Worm (Caenorhabditis elegans): ENCODE data around the gene Y41C4A.22.

The Y41C4A.22 gene

DNA sequence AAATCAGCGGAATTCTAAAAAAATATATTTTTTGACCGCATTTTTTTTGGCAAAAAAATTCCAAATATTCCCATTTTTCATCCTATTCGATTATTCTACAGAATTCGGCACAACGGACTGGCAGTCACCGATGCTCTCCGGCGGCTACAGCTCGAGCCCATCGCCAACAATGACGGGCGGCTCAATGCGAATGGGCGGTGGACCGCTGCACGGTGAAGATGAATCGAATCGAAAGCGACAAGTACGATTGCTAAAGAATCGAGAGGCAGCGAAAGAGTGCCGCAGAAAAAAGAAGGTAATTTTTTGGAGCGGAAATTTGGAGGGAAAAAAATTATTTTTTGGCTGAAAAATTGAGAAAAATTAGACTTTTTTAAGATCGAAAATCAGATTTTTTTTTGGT, 2.7 kb upstream of the Y41C4A.22 start:
- no peak for TF ChIP-seq ceh-36 (tag; optimal IDR thresholded peaks at IDR 0.05)
- TF ChIP-seq hmbx-1 (tag; optimal IDR thresholded peaks at IDR 0.05), result no peak
- TF ChIP-seq hmg-4 (GFP tag; optimal IDR thresholded peaks at IDR 0.05), result no peak
- TF ChIP-seq tbx-37 (GFP tag; conservative IDR thresholded peaks at IDR 0.05), result no peak
- no peak for TF ChIP-seq pes-1 (GFP tag; IDR thresholded peaks at IDR 0.05)
- TF ChIP-seq tra-4 (tag; optimal IDR thresholded peaks at IDR 0.05), result no peak
- TF ChIP-seq flt-1 (GFP tag; IDR thresholded peaks at IDR 0.05), result no peak
- TF ChIP-seq F13C5.2 (tag; optimal IDR thresholded peaks at IDR 0.05), result no peak
- TF ChIP-seq aly-1 (tag; optimal IDR thresholded peaks at IDR 0.05), result no peak
- TF ChIP-seq ets-7 (tag; optimal IDR thresholded peaks at IDR 0.05), result no peak
- no peak for TF ChIP-seq ceh-13 (GFP tag; optimal IDR thresholded peaks at IDR 0.05)
- no peak for TF ChIP-seq sea-1 (GFP tag; conservative IDR thresholded peaks at IDR 0.05)
- TF ChIP-seq B0310.2 (tag; optimal IDR thresholded peaks at IDR 0.05), result no peak
- no peak for TF ChIP-seq hnd-1 (tag; optimal IDR thresholded peaks at IDR 0.05)
- no peak for TF ChIP-seq ama-1 (optimal IDR thresholded peaks at IDR 0.05)
- no peak for TF ChIP-seq scrt-1 (GFP tag; IDR thresholded peaks at IDR 0.05)
- TF ChIP-seq tbx-11 (GFP tag; IDR thresholded peaks at IDR 0.05), result no peak

DNA sequence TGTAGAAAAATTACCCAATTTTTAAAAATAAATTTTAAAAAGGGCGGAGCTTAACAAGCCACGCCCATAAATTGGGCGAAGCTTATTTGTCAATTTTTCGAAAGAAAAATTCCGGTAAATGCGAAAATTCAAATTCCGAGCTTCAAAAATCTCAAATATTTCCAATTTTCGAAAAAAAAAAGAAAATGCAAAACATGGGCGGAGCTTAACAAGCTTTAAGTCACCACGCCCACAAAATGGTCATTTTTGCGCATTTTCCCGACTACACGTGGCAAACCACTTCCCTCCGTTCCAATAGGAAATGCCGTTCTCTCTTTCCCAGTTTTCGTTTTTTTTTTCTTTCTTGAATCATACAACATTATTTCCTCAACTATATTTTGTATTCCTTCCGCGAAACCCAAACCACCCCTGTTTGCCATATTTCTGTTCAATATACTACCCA, 548 bp upstream of the Y41C4A.22 start:
- TF ChIP-seq scrt-1 (GFP tag; IDR thresholded peaks at IDR 0.05) (0 out of 2 replicates have a peak, but pooled peaks have one; percentile 9), tbx-11 (GFP tag; IDR thresholded peaks at IDR 0.05) (no peak), tra-4 (tag; optimal IDR thresholded peaks at IDR 0.05) (no peak)

DNA sequence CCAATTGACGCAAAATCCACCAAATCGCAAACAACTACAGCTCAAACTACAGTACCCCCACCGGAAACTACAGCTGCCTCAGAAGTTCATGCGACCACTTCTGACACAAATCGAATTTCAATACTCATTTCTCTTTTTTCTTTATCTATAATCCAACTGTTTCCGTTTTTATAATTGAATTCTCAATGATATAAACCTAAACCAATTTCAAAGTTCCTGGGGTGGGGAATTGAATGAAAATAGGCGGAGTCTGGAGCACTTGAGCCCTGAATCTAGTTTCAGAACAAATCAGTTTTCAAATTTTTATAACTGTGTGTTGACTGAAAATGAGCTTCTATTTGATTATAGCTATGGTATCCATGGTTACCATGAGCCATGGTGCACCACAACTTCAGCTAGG, 1.2 kb downstream of the Y41C4A.22 start, which contains the start of gene Y41C4A.6:
Gene Y41C4A.6 (plus strand): TSS at position 301 of the 400 bp plus-strand sequence.
- TF ChIP-seq hmbx-1 (tag; optimal IDR thresholded peaks at IDR 0.05) (no peak), scrt-1 (GFP tag; IDR thresholded peaks at IDR 0.05) (no peak), flt-1 (GFP tag; IDR thresholded peaks at IDR 0.05) (no peak), hnd-1 (tag; optimal IDR thresholded peaks at IDR 0.05) (no peak), ceh-13 (GFP tag; optimal IDR thresholded peaks at IDR 0.05) (no peak), pes-1 (GFP tag; IDR thresholded peaks at IDR 0.05) (no peak), tbx-37 (GFP tag; conservative IDR thresholded peaks at IDR 0.05) (no peak), F13C5.2 (tag; optimal IDR thresholded peaks at IDR 0.05) (no peak), sea-1 (GFP tag; conservative IDR thresholded peaks at IDR 0.05) (no peak), hmg-4 (GFP tag; optimal IDR thresholded peaks at IDR 0.05) (no peak), ceh-36 (tag; optimal IDR thresholded peaks at IDR 0.05) (no peak), B0310.2 (tag; optimal IDR thresholded peaks at IDR 0.05) (no peak)

DNA sequence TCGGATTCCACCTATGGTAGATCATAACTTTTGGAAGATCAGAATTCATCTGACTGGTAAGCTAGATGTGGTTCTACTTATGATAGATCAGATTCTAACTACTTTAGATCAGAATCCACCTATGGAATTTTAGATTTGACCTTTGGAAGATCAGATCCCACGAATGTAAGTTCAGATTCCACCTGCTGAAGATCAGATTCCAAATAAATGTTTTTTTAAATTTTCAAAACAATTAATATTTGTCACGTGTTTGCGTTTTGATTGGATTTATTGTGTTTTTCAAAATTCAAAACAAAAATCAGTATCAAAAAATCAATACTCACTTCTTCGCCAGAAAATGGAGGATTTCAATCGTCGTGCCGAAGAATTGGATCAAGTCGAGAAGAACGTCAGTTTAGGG, 3.5 kb downstream of the Y41C4A.22 start, which contains the start of gene Y41C4A.7:
Gene Y41C4A.7 (plus strand): TSS at position 301 of the 400 bp plus-strand sequence.
- no peak for TF ChIP-seq tbx-37 (GFP tag; conservative IDR thresholded peaks at IDR 0.05)
- TF ChIP-seq hmg-4 (GFP tag; optimal IDR thresholded peaks at IDR 0.05), result no peak
- no peak for TF ChIP-seq flt-1 (GFP tag; IDR thresholded peaks at IDR 0.05)
- no peak for TF ChIP-seq aly-1 (tag; optimal IDR thresholded peaks at IDR 0.05)
- no peak for TF ChIP-seq ceh-36 (tag; optimal IDR thresholded peaks at IDR 0.05)
- TF ChIP-seq pes-1 (GFP tag; IDR thresholded peaks at IDR 0.05), result no peak
- TF ChIP-seq hnd-1 (tag; optimal IDR thresholded peaks at IDR 0.05), result no peak
- no peak for TF ChIP-seq ceh-13 (GFP tag; optimal IDR thresholded peaks at IDR 0.05)
- no peak for TF ChIP-seq ama-1 (optimal IDR thresholded peaks at IDR 0.05)
- no peak for TF ChIP-seq hmbx-1 (tag; optimal IDR thresholded peaks at IDR 0.05)
- TF ChIP-seq ets-7 (tag; optimal IDR thresholded peaks at IDR 0.05), result no peak
- TF ChIP-seq scrt-1 (GFP tag; IDR thresholded peaks at IDR 0.05), result no peak
- no peak for TF ChIP-seq tra-4 (tag; optimal IDR thresholded peaks at IDR 0.05)
- TF ChIP-seq B0310.2 (tag; optimal IDR thresholded peaks at IDR 0.05), result no peak
- no peak for TF ChIP-seq F13C5.2 (tag; optimal IDR thresholded peaks at IDR 0.05)
- no peak for TF ChIP-seq tbx-11 (GFP tag; IDR thresholded peaks at IDR 0.05)
- no peak for TF ChIP-seq sea-1 (GFP tag; conservative IDR thresholded peaks at IDR 0.05)

DNA sequence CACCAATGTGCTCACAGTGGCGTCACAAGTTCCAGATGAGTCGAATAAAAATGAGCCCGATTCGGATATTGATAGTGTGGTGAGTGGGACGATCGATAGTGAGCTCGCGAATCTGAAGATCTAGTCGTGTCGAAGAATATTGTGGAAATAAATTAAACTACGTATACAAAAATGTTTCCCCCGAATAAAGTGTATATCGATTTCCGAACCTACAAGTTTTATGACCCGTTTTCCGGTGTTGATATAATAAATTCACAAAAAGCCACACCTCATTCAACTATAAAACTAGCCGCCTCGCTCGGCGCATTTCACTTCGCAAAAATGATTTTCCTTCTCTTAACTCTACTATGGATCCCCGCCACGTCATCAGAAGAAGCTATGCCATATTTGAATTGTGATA, 4.9 kb downstream of the Y41C4A.22 start, which contains the start of gene pqn-84:
Gene pqn-84 (plus strand): TSS at position 301 of the 400 bp plus-strand sequence.
- TF ChIP-seq hnd-1 (tag; optimal IDR thresholded peaks at IDR 0.05), result no peak
- no peak for TF ChIP-seq hmg-4 (GFP tag; optimal IDR thresholded peaks at IDR 0.05)
- TF ChIP-seq aly-1 (tag; optimal IDR thresholded peaks at IDR 0.05), result no peak
- no peak for TF ChIP-seq ets-7 (tag; optimal IDR thresholded peaks at IDR 0.05)
- no peak for TF ChIP-seq ceh-36 (tag; optimal IDR thresholded peaks at IDR 0.05)
- TF ChIP-seq hmbx-1 (tag; optimal IDR thresholded peaks at IDR 0.05), result no peak
- TF ChIP-seq pes-1 (GFP tag; IDR thresholded peaks at IDR 0.05), result no peak
- TF ChIP-seq B0310.2 (tag; optimal IDR thresholded peaks at IDR 0.05), result no peak
- no peak for TF ChIP-seq tbx-11 (GFP tag; IDR thresholded peaks at IDR 0.05)
- TF ChIP-seq tra-4 (tag; optimal IDR thresholded peaks at IDR 0.05), result no peak
- TF ChIP-seq scrt-1 (GFP tag; IDR thresholded peaks at IDR 0.05), result no peak
- TF ChIP-seq ama-1 (optimal IDR thresholded peaks at IDR 0.05), result no peak

DNA sequence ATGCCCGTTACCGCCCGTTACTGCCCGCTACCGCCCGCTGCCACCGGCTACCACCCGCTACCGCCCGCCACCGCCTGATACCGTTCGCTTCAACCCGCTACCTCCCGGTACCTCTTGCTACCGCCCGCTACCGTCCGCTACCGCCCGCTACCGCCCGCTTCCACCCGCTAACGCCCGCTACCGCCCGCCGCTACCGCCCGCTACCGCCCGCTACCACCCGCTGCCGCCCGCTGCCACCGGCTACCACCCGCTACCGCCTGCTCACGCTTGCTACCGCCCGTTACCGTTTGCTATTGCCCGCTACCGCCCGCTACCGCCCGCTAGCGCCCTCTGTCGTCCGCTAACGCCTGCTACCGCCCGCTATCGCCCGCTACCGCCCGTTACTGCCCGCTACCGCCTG, 6.8 kb downstream of the Y41C4A.22 start:
- TF ChIP-seq B0310.2 (tag; optimal IDR thresholded peaks at IDR 0.05), result peak; percentile 13
- TF ChIP-seq tra-4 (tag; optimal IDR thresholded peaks at IDR 0.05), result no peak
- TF ChIP-seq tbx-11 (GFP tag; IDR thresholded peaks at IDR 0.05), result 0 out of 2 replicates have a peak, but pooled peaks have one; percentile 16

DNA sequence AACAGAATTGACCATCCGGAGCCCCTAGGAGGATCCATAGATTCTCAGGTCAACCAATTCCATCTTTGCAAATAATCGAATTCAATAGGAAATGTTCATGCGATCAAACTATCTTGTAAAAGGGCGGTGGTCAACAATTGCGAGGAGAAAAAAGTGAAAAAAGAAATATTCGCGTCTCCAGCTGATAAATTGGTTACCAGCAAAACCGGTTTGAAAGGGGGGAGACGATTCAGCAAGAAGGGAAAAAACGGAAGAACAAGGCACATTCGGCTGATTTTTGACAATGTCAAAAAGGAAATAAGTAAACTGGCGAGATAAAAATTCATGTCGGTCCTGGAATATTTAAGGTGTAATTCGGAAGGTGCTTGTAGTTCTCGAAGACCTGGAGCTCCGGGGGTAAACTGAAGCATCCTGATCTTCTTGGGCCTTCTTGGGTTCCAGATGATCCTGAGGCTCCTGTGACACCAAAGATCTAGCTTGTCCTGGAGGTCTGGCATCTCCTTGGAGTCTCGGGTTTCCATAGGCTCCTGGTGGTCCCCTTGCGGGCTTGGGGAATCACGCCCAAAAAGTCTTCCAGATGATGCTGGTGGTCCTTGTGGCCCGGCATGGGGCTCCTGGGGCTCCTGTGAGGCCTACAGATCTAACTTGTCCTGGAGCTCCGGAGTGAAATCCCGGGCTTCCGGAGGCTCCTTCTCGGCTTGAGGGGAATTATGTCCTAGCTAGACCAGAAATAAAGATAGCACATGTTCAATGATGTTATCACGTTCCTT, 8.1 kb downstream of the Y41C4A.22 start:
- TF ChIP-seq hnd-1 (tag; optimal IDR thresholded peaks at IDR 0.05) (no peak), sea-1 (GFP tag; conservative IDR thresholded peaks at IDR 0.05) (no peak), tbx-11 (GFP tag; IDR thresholded peaks at IDR 0.05) (no peak), tra-4 (tag; optimal IDR thresholded peaks at IDR 0.05) (no peak), F13C5.2 (tag; optimal IDR thresholded peaks at IDR 0.05) (no peak), hmbx-1 (tag; optimal IDR thresholded peaks at IDR 0.05) (no peak), ceh-36 (tag; optimal IDR thresholded peaks at IDR 0.05) (no peak), hmg-4 (GFP tag; optimal IDR thresholded peaks at IDR 0.05) (no peak), B0310.2 (tag; optimal IDR thresholded peaks at IDR 0.05) (no peak), ama-1 (optimal IDR thresholded peaks at IDR 0.05) (no peak), aly-1 (tag; optimal IDR thresholded peaks at IDR 0.05) (no peak), ceh-13 (GFP tag; optimal IDR thresholded peaks at IDR 0.05) (no peak), flt-1 (GFP tag; IDR thresholded peaks at IDR 0.05) (no peak), tbx-37 (GFP tag; conservative IDR thresholded peaks at IDR 0.05) (no peak), scrt-1 (GFP tag; IDR thresholded peaks at IDR 0.05) (no peak), pes-1 (GFP tag; IDR thresholded peaks at IDR 0.05) (no peak), ets-7 (tag; optimal IDR thresholded peaks at IDR 0.05) (no peak)
